Worm (Caenorhabditis elegans): ENCODE data around the gene wdr-5.1.

ce11 chrIII:3670984-3671383, 34.1 kb upstream of the wdr-5.1 start:
- TF ChIP-seq nhr-76 (tag; optimal IDR thresholded peaks at IDR 0.05) (no peak), sem-2 (GFP tag; optimal IDR thresholded peaks at IDR 0.05) (no peak), snpc-4 (tag; optimal IDR thresholded peaks at IDR 0.05) (no peak), lsy-2 (tag; optimal IDR thresholded peaks at IDR 0.05) (no peak), unc-62 (GFP tag; optimal IDR thresholded peaks at IDR 0.05) (no peak), drap-1 (GFP tag; optimal IDR thresholded peaks at IDR 0.05) (no peak), nhr-237 (tag; optimal IDR thresholded peaks at IDR 0.05) (no peak), nhr-28 (tag; optimal IDR thresholded peaks at IDR 0.05) (no peak), nhr-12 (tag; optimal IDR thresholded peaks at IDR 0.05) (no peak), pha-4 (tag; optimal IDR thresholded peaks at IDR 0.05) (no peak), ztf-11 (tag; optimal IDR thresholded peaks at IDR 0.05) (no peak)
